Fruit fly (Drosophila melanogaster) S2 (cell line): ENCODE results near the gene ppk22.
A peak's percentile ranks its signal among the peaks of the same experiment; 100 is the strongest.

Experiments
- CG8478 ChIP-seq: fragments of >200 bp; optimal IDR thresholded peaks from 2 replicates; lab custom pipeline; 2018
- CTCF ChIP-seq, 2 experiments: fragments of >200 bp; optimal IDR thresholded peaks; 2 replicates each; lab custom pipeline; 2018

Gene ppk22

dm6 chr3R:24875939-24876842 is 16.6 kb upstream of the ppk22 start, which contains the start of gene CG3744:
TSS of gene CG3744 (minus strand) at chr3R:24876654.
- no peak for TF ChIP-seq CTCF (optimal IDR thresholded peaks at IDR 0.05; lab: Kevin White, UChicago)
- no peak for TF ChIP-seq CG8478 (lab: Kevin White, UChicago)

- TF ChIP-seq CG8478 (lab: Kevin White, UChicago) = no peak
- TF ChIP-seq CTCF (optimal IDR thresholded peaks at IDR 0.05; lab: Kevin White, UChicago) = peak in 1 of 2 experiments; percentile 24
These were observed 10.9 kb upstream of the ppk22 start, which contains the start of gene CycB3 for dm6 chr3R:24870389-24871048. TSS of gene CycB3 (minus strand) at chr3R:24870816.

dm6 chr3R:24867956-24868355 is 8.4 kb upstream of the ppk22 start:
- no peak for TF ChIP-seq CTCF (optimal IDR thresholded peaks at IDR 0.05; lab: Kevin White, UChicago)
- TF ChIP-seq CG8478 (lab: Kevin White, UChicago) = no peak

- TF ChIP-seq CG8478 (lab: Kevin White, UChicago) (no peak), CTCF (optimal IDR thresholded peaks at IDR 0.05; lab: Kevin White, UChicago) (no peak)
These were observed 7.4 kb upstream of the ppk22 start for dm6 chr3R:24866976-24867375.

- TF ChIP-seq CG8478 (lab: Kevin White, UChicago) (no peak), CTCF (optimal IDR thresholded peaks at IDR 0.05; lab: Kevin White, UChicago) (no peak)
These were observed 5.3 kb upstream of the ppk22 start, which contains the start of the genes Srg1 and Elal for dm6 chr3R:24864719-24865400. TSS of gene Srg1 (minus strand) at chr3R:24864732. TSS of gene Elal (plus strand) at chr3R:24865350.

dm6 chr3R:24863894-24864293 is 4.3 kb upstream of the ppk22 start:
- TF ChIP-seq CTCF (optimal IDR thresholded peaks at IDR 0.05; lab: Kevin White, UChicago) (no peak), CG8478 (lab: Kevin White, UChicago) (no peak)

dm6 chr3R:24862574-24863089 is 3.0 kb upstream of the ppk22 start, which contains the start of gene CG7016:
TSS of gene CG7016 (plus strand) at chr3R:24862931.
- no peak for TF ChIP-seq CTCF (optimal IDR thresholded peaks at IDR 0.05; lab: Kevin White, UChicago)
- no peak for TF ChIP-seq CG8478 (lab: Kevin White, UChicago)

dm6 chr3R:24862065-24862464 is 2.5 kb upstream of the ppk22 start, which contains the start of gene CG13640:
TSS of gene CG13640 (minus strand) at chr3R:24862165.
- TF ChIP-seq CG8478 (lab: Kevin White, UChicago) = no peak
- no peak for TF ChIP-seq CTCF (optimal IDR thresholded peaks at IDR 0.05; lab: Kevin White, UChicago)

dm6 chr3R:24860316-24860826 is 770 bp upstream of the ppk22 start, which contains the start of gene CG13639:
TSS of gene CG13639 (minus strand) at chr3R:24860366.
- no peak for TF ChIP-seq CTCF (optimal IDR thresholded peaks at IDR 0.05; lab: Kevin White, UChicago)
- no peak for TF ChIP-seq CG8478 (lab: Kevin White, UChicago)

- TF ChIP-seq CTCF (optimal IDR thresholded peaks at IDR 0.05; lab: Kevin White, UChicago) (no peak), CG8478 (lab: Kevin White, UChicago) (no peak)
These were observed 2.1 kb downstream of the ppk22 start, which contains the start of gene CAH4 for dm6 chr3R:24857459-24857858. TSS of gene CAH4 (minus strand) at chr3R:24857559.

dm6 chr3R:24856143-24856542 is 3.5 kb downstream of the ppk22 start, which contains the start of gene HDAC11:
TSS of gene HDAC11 (minus strand) at chr3R:24856243.
- no peak for TF ChIP-seq CTCF (optimal IDR thresholded peaks at IDR 0.05; lab: Kevin White, UChicago)
- no peak for TF ChIP-seq CG8478 (lab: Kevin White, UChicago)

dm6 chr3R:24851429-24851828 is 8.2 kb downstream of the ppk22 start, which contains the start of gene Nct:
TSS of gene Nct (plus strand) at chr3R:24851601.
- TF ChIP-seq CTCF (optimal IDR thresholded peaks at IDR 0.05; lab: Kevin White, UChicago) = no peak
- TF ChIP-seq CG8478 (lab: Kevin White, UChicago) = no peak

dm6 chr3R:24850420-24850819 is 9.2 kb downstream of the ppk22 start, which contains the start of gene CG7006:
TSS of gene CG7006 (plus strand) at chr3R:24850627.
- no peak for TF ChIP-seq CTCF (optimal IDR thresholded peaks at IDR 0.05; lab: Kevin White, UChicago)
- TF ChIP-seq CG8478 (lab: Kevin White, UChicago) = no peak
